Worm (Caenorhabditis elegans) whole organism, L4 larva: Measurements from ENCODE around the gene ccd-5.
A peak's percentile ranks its signal among the peaks of the same experiment; 100 is the strongest.

Experiments used
- F37D6.2 ChIP-seq: sonication (generic microtip); optimal IDR thresholded peaks from 2 replicates; lab custom pipeline; 2016; ENCODE audit warnings: mild to moderate bottlenecking, missing genetic modification characterization, missing compliant biosample characterization
- F49E8.2 ChIP-seq: sonication (generic microtip); optimal IDR thresholded peaks from 2 replicates; lab custom pipeline; 2016; ENCODE audit warnings: missing compliant biosample characterization, mild to moderate bottlenecking, missing genetic modification characterization, borderline replicate concordance
- Y105C5A.15 ChIP-seq: fragments of 200-800 bp; sonication (Bioruptor generic); IDR thresholded peaks from 2 replicates; pipeline ENCODE4 v1.3.6; 2022; ENCODE audit warnings: missing genetic modification characterization, missing compliant biosample characterization
- Y48G9A.11 ChIP-seq: fragments of 200-800 bp; sonication (Bioruptor generic); IDR thresholded peaks from 2 replicates; pipeline ENCODE4 v1.3.6; 2022; ENCODE audit warnings: missing genetic modification reagents, missing genetic modification characterization, missing compliant biosample characterization
- ZK337.2 ChIP-seq: fragments of 200-800 bp; sonication (Bioruptor generic); IDR thresholded peaks from 2 replicates; pipeline ENCODE4 v1.3.6; 2022; ENCODE audit warnings: missing genetic modification reagents, missing genetic modification characterization, missing compliant biosample characterization
- aha-1 ChIP-seq: fragments of 150-350 bp; peaks from one replicate; lab custom pipeline; 2014; ENCODE audit warnings: missing biosample characterization, missing genetic modification characterization
- aly-2 ChIP-seq: sonication (generic microtip); optimal IDR thresholded peaks from 2 replicates; lab custom pipeline; 2018; ENCODE audit warnings: missing biosample characterization, missing genetic modification characterization
- attf-4 ChIP-seq: sonication (generic microtip); optimal IDR thresholded peaks from 3 replicates; lab custom pipeline; 2017; ENCODE audit warnings: missing biosample characterization, missing genetic modification characterization
- ceh-20 ChIP-seq: fragments of 200-800 bp; sonication (Bioruptor generic); IDR thresholded peaks from 2 replicates; pipeline ENCODE4 v1.3.6; 2022; ENCODE audit warnings: missing genetic modification reagents, missing genetic modification characterization, missing compliant biosample characterization
- ceh-28 ChIP-seq: fragments of 150-350 bp; optimal IDR thresholded peaks from 2 replicates; lab custom pipeline; 2014; ENCODE audit warnings: missing biosample characterization, missing genetic modification reagents, missing genetic modification characterization
- ceh-82 ChIP-seq: sonication (generic microtip); optimal IDR thresholded peaks from 2 replicates; lab custom pipeline; 2017; ENCODE audit warnings: missing biosample characterization, missing genetic modification characterization
- ces-1 ChIP-seq: fragments of 150-350 bp; sonication (generic microtip); optimal IDR thresholded peaks from 4 replicates; lab custom pipeline; 2014; ENCODE audit warnings: missing biosample characterization, missing genetic modification reagents, missing genetic modification characterization
- cey-2 ChIP-seq: sonication (generic microtip); optimal IDR thresholded peaks from 3 replicates; lab custom pipeline; 2017; ENCODE audit warnings: missing genetic modification characterization, mild to moderate bottlenecking, missing compliant biosample characterization, antibody characterized with exemption, borderline replicate concordance; ENCODE audit not compliant: insufficient read depth
- ctbp-1 ChIP-seq: fragments of 200-800 bp; sonication (Bioruptor generic); IDR thresholded peaks from 2 replicates; pipeline ENCODE4 v1.3.6; 2022; ENCODE audit warnings: missing genetic modification reagents, missing genetic modification characterization, missing compliant biosample characterization
- daf-16 ChIP-seq, 3 experiments: sonication (generic microtip); optimal IDR thresholded peaks; 2 replicates each; lab custom pipeline; 2016 to 2017; ENCODE audit warnings: missing genetic modification characterization in 3 of 3, missing genetic modification reagents in 3 of 3, mild to moderate bottlenecking in 2 of 3, missing compliant biosample characterization in 2 of 3, missing biosample characterization in 1 of 3, moderate library complexity in 1 of 3
- dmd-8 ChIP-seq: fragments of 200-800 bp; sonication (Bioruptor generic); IDR thresholded peaks from 2 replicates; pipeline ENCODE4 v1.3.6; 2022; ENCODE audit warnings: missing genetic modification characterization, missing compliant biosample characterization
- duxl-1 ChIP-seq: sonication (generic microtip); optimal IDR thresholded peaks from 2 replicates; lab custom pipeline; 2016; ENCODE audit warnings: mild to moderate bottlenecking, missing genetic modification characterization, moderate library complexity, missing compliant biosample characterization; ENCODE audit not compliant: poor library complexity
- dve-1 ChIP-seq: sonication (generic microtip); optimal IDR thresholded peaks from 2 replicates; lab custom pipeline; 2017; ENCODE audit warnings: antibody characterized with exemption, mild to moderate bottlenecking, missing genetic modification characterization, missing compliant biosample characterization; ENCODE audit not compliant: insufficient read depth
- egl-27 ChIP-seq: sonication (generic microtip); optimal IDR thresholded peaks from 3 replicates; lab custom pipeline; 2017; ENCODE audit warnings: missing biosample characterization, missing genetic modification reagents, missing genetic modification characterization
- egl-43 ChIP-seq: fragments of 200-800 bp; sonication (Bioruptor generic); IDR thresholded peaks from 2 replicates; pipeline ENCODE4 v1.3.6; 2022; ENCODE audit warnings: missing genetic modification reagents, missing genetic modification characterization, missing compliant biosample characterization
- fkh-10 ChIP-seq: fragments of 150-350 bp; optimal IDR thresholded peaks from 2 replicates; lab custom pipeline; 2014; ENCODE audit warnings: missing biosample characterization, missing genetic modification reagents, missing genetic modification characterization
- fos-1 ChIP-seq: fragments of 150-350 bp; optimal IDR thresholded peaks from 2 replicates; lab custom pipeline; 2014; ENCODE audit warnings: missing biosample characterization, missing genetic modification characterization
- hif-1 ChIP-seq, 2 experiments: sonication (generic microtip); optimal IDR thresholded peaks; 2 replicates each; lab custom pipeline; 2016 to 2017; ENCODE audit warnings: missing compliant biosample characterization in 2 of 2, missing genetic modification characterization in 2 of 2, missing genetic modification reagents in 2 of 2, missing genotype in 2 of 2, mild to moderate bottlenecking in 1 of 2
- hlh-11 ChIP-seq: fragments of 200-800 bp; sonication (Bioruptor generic); optimal IDR thresholded peaks from 2 replicates; lab custom pipeline; 2018; ENCODE audit warnings: mild to moderate bottlenecking, missing genetic modification characterization, missing compliant biosample characterization
- hlh-30 ChIP-seq: sonication (generic microtip); optimal IDR thresholded peaks from 2 replicates; lab custom pipeline; 2017; ENCODE audit warnings: antibody characterized with exemption, mild to moderate bottlenecking, missing genetic modification characterization, missing compliant biosample characterization; ENCODE audit not compliant: insufficient read depth
- hmg-1.1 ChIP-seq: fragments of 200-800 bp; sonication (Bioruptor generic); IDR thresholded peaks from 2 replicates; pipeline ENCODE4 v1.3.6; 2022; ENCODE audit warnings: missing genetic modification reagents, missing genetic modification characterization, missing compliant biosample characterization
- lim-7 ChIP-seq: fragments of 200-800 bp; sonication (Bioruptor generic); IDR thresholded peaks from 2 replicates; pipeline ENCODE4 v1.3.6; 2022; ENCODE audit warnings: missing genetic modification characterization, missing compliant biosample characterization
- lin-1 ChIP-seq: fragments of 200-800 bp; sonication (Bioruptor generic); IDR thresholded peaks from 2 replicates; pipeline ENCODE4 v1.3.6; 2022; ENCODE audit warnings: missing genetic modification reagents, missing genetic modification characterization, missing compliant biosample characterization
- lin-15B ChIP-seq: fragments of 150-350 bp; sonication (generic microtip); optimal IDR thresholded peaks from 3 replicates; lab custom pipeline; 2014; ENCODE audit warnings: missing biosample characterization, missing genetic modification characterization
- lin-38 ChIP-seq: fragments of 200-800 bp; sonication (Bioruptor generic); IDR thresholded peaks from 2 replicates; pipeline ENCODE4 v1.3.6; 2022; ENCODE audit warnings: missing genetic modification reagents, missing genetic modification characterization, missing compliant biosample characterization
- lin-39 ChIP-seq: fragments of 150-350 bp; optimal IDR thresholded peaks from 2 replicates; lab custom pipeline; 2014; ENCODE audit warnings: missing biosample characterization, missing genetic modification reagents, missing genetic modification characterization
- lsy-2 ChIP-seq, 2 experiments: fragments of 150-350 bp in 1 of 2; sonication (generic microtip) in 1 of 2; optimal IDR thresholded peaks; 2 replicates each; lab custom pipeline; 2014 to 2017; ENCODE audit warnings: missing biosample characterization in 2 of 2, missing genetic modification characterization in 2 of 2
- madf-9 ChIP-seq: fragments of 200-800 bp; sonication (Bioruptor generic); conservative IDR thresholded peaks from 2 replicates; pipeline ENCODE4 v1.3.6; 2022; ENCODE audit warnings: missing genetic modification reagents, missing genetic modification characterization, missing compliant biosample characterization
- mdl-1 ChIP-seq, 2 experiments: fragments of 150-350 bp in 1 of 2; sonication (generic microtip) in 1 of 2; optimal IDR thresholded peaks; 2 replicates each; lab custom pipeline; 2014 to 2017; ENCODE audit warnings: missing biosample characterization in 2 of 2, missing genetic modification characterization in 2 of 2
- mep-1 ChIP-seq: fragments of 150-350 bp; sonication (generic microtip); optimal IDR thresholded peaks from 3 replicates; lab custom pipeline; 2014; ENCODE audit warnings: missing biosample characterization, missing genetic modification characterization
- mes-2 ChIP-seq: sonication (generic microtip); optimal IDR thresholded peaks from 2 replicates; lab custom pipeline; 2016; ENCODE audit warnings: missing genotype, mild to moderate bottlenecking, missing genetic modification characterization, missing compliant biosample characterization; ENCODE audit not compliant: poor library complexity, severe bottlenecking
- nhr-10 ChIP-seq: fragments of 150-350 bp; optimal IDR thresholded peaks from 2 replicates; lab custom pipeline; 2014; ENCODE audit warnings: missing biosample characterization, missing genetic modification characterization
- nhr-11 ChIP-seq: fragments of 150-350 bp; optimal IDR thresholded peaks from 2 replicates; lab custom pipeline; 2014; ENCODE audit warnings: missing biosample characterization, missing genetic modification characterization
- nhr-25 ChIP-seq: sonication (generic microtip); optimal IDR thresholded peaks from 2 replicates; lab custom pipeline; 2017; ENCODE audit warnings: missing genetic modification characterization, mild to moderate bottlenecking, missing compliant biosample characterization, antibody characterized with exemption, moderate library complexity, borderline replicate concordance; ENCODE audit not compliant: insufficient read depth
- nhr-6 ChIP-seq: fragments of 150-350 bp; optimal IDR thresholded peaks from 2 replicates; lab custom pipeline; 2014; ENCODE audit warnings: missing biosample characterization, missing genetic modification characterization
- rbr-2 ChIP-seq: sonication (generic microtip); optimal IDR thresholded peaks from 2 replicates; lab custom pipeline; 2016; ENCODE audit warnings: missing genotype, missing genetic modification characterization, missing compliant biosample characterization
- set-16 ChIP-seq: fragments of 200-800 bp; sonication (Bioruptor generic); IDR thresholded peaks from 2 replicates; pipeline ENCODE4 v1.3.6; 2022; ENCODE audit warnings: missing genetic modification reagents, missing genetic modification characterization, missing compliant biosample characterization
- spr-1 ChIP-seq: sonication (generic microtip); optimal IDR thresholded peaks from 2 replicates; lab custom pipeline; 2016; ENCODE audit warnings: mild to moderate bottlenecking, missing genetic modification characterization, missing compliant biosample characterization
- spr-3 ChIP-seq: fragments of 200-800 bp; sonication (Bioruptor generic); optimal IDR thresholded peaks from 2 replicates; lab custom pipeline; 2018; ENCODE audit warnings: mild to moderate bottlenecking, missing genetic modification characterization, missing compliant biosample characterization
- zag-1 ChIP-seq: fragments of 150-350 bp; optimal IDR thresholded peaks from 2 replicates; lab custom pipeline; 2014; ENCODE audit warnings: missing biosample characterization, missing genetic modification characterization
- zfp-2 ChIP-seq: sonication (generic microtip); optimal IDR thresholded peaks from 2 replicates; lab custom pipeline; 2016; ENCODE audit warnings: mild to moderate bottlenecking, missing genetic modification characterization, missing compliant biosample characterization

The ccd-5 gene

ce11 chrX:2538713-2539112, 33.7 kb downstream of the ccd-5 start:
- peak; percentile 26 for TF ChIP-seq aha-1 (tag; lab: Kevin White, UChicago)
- TF ChIP-seq set-16 (GFP tag; lab: Robert Waterston, UW), result no peak
- no peak for TF ChIP-seq ceh-20 (GFP tag; lab: Robert Waterston, UW)
- TF ChIP-seq nhr-10 (tag; lab: Kevin White, UChicago), result no peak
- TF ChIP-seq Y48G9A.11, result no peak

ce11 chrX:2536246-2536772, 36.1 kb downstream of the ccd-5 start:
- TF ChIP-seq F49E8.2 (tag; lab: Kevin White, UChicago) (no peak), dmd-8 (no peak), lin-1 (no peak), ceh-28 (peak; percentile 60), ces-1 (no peak), nhr-25 (peak; percentile 79), F37D6.2 (peak; percentile 43), lim-7 (0 out of 2 replicates have a peak, but pooled peaks have one; percentile 31), aly-2 (tag; lab: Kevin White, UChicago) (no peak), fkh-10 (GFP tag; lab: Kevin White, UChicago) (peak; percentile 92), spr-3 (GFP tag; lab: Kevin White, UChicago) (no peak), lin-38 (GFP tag; lab: Robert Waterston, UW) (no peak), fos-1 (no peak), hif-1 (tag; optimal IDR thresholded peaks at IDR 0.05; lab: Kevin White, UChicago) (peak in 1 of 2 experiments; percentile 93), ceh-82 (no peak), lsy-2 (tag; optimal IDR thresholded peaks at IDR 0.05; lab: Kevin White, UChicago) (peak; percentile 72 to 78), Y105C5A.15 (GFP tag; lab: Robert Waterston, UW) (no peak), rbr-2 (tag; lab: Kevin White, UChicago) (peak; percentile 85), ctbp-1 (peak; percentile 75), hlh-11 (peak; percentile 75), egl-27 (tag; lab: Kevin White, UChicago) (no peak), dve-1 (peak; percentile 69), zfp-2 (no peak), hlh-30 (tag; lab: Kevin White, UChicago) (peak; percentile 59), lin-15B (tag; lab: Kevin White, UChicago) (no peak), daf-16 (GFP tag; optimal IDR thresholded peaks at IDR 0.05; lab: Kevin White, UChicago) (peak in 1 of 2 experiments; percentile 87), daf-16 (tag; optimal IDR thresholded peaks at IDR 0.05; lab: Kevin White, UChicago) (no peak), hmg-1.1 (GFP tag; lab: Robert Waterston, UW) (peak; percentile 77), ZK337.2 (GFP tag; lab: Robert Waterston, UW) (no peak), ceh-20 (GFP tag; lab: Robert Waterston, UW) (peak; percentile 62; the same call in 1 of the 2 replicates), zag-1 (tag; lab: Kevin White, UChicago) (peak; percentile 76), set-16 (GFP tag; lab: Robert Waterston, UW) (peak; percentile 83), nhr-6 (tag; lab: Kevin White, UChicago) (peak; percentile 45), cey-2 (tag; lab: Kevin White, UChicago) (no peak), nhr-11 (tag; lab: Kevin White, UChicago) (peak; percentile 91), egl-43 (GFP tag; lab: Robert Waterston, UW) (peak; percentile 76), spr-1 (tag; lab: Kevin White, UChicago) (peak; percentile 1), duxl-1 (tag; lab: Kevin White, UChicago) (peak; percentile 34), mdl-1 (tag; optimal IDR thresholded peaks at IDR 0.05; lab: Kevin White, UChicago) (peak in 1 of 2 experiments; percentile 78), mep-1 (tag; lab: Kevin White, UChicago) (peak; percentile 81), mes-2 (peak; percentile 64), lin-39 (tag; lab: Kevin White, UChicago) (no peak), attf-4 (no peak), madf-9 (GFP tag; lab: Robert Waterston, UW) (0 out of 2 replicates have a peak, but pooled peaks have one; percentile 36)
